Fruit fly (Drosophila melanogaster): ENCODE data around the gene Acp29AB.

Acp29AB gene

dm6 chr2L:8376717-8377116 is 16.3 kb downstream of the Acp29AB start, which contains the start of the genes CG13390 and CG17294:
TSS of gene CG13390 (minus strand) at chr2L:8376797.
TSS of gene CG17294 (plus strand) at chr2L:8377035.
- peak; percentile 100 for TF ChIP-seq CG9948 (tag; optimal IDR thresholded peaks at IDR 0.05)
- TF ChIP-seq CG34367 (tag; optimal IDR thresholded peaks at IDR 0.05) = peak; percentile 99
- peak; percentile 98 for TF ChIP-seq CG13204 (GFP tag; optimal IDR thresholded peaks at IDR 0.05)
- peak; percentile 99 for TF ChIP-seq Pif1B (GFP tag; optimal IDR thresholded peaks at IDR 0.05)
- peak; percentile 99 for TF ChIP-seq rn (GFP tag; IDR thresholded peaks at IDR 0.05)
- TF ChIP-seq CG14655 (GFP tag; optimal IDR thresholded peaks at IDR 0.05) = peak; percentile 100
- peak; percentile 99 for TF ChIP-seq CG12605 (GFP tag; IDR thresholded peaks at IDR 0.05)
- TF ChIP-seq CG32121 (GFP tag; IDR thresholded peaks at IDR 0.05) = peak; percentile 100
- TF ChIP-seq CG4496 (GFP tag; IDR thresholded peaks at IDR 0.05) = peak; percentile 100
- peak; percentile 99 for TF ChIP-seq D1 (tag; optimal IDR thresholded peaks at IDR 0.05)
- TF ChIP-seq EcR (GFP tag; optimal IDR thresholded peaks at IDR 0.05) = peak; percentile 72
- TF ChIP-seq Ets98B (GFP tag; IDR thresholded peaks at IDR 0.05) = peak; percentile 100
- peak; percentile 100 for TF ChIP-seq Snoo (tag; optimal IDR thresholded peaks at IDR 0.05)
- TF ChIP-seq CG10348 (GFP tag; IDR thresholded peaks at IDR 0.05) = peak; percentile 97
- peak; percentile 99 for TF ChIP-seq CG8301 (tag; optimal IDR thresholded peaks at IDR 0.05)
- TF ChIP-seq CG17806 (tag; optimal IDR thresholded peaks at IDR 0.05) = peak; percentile 100
- TF ChIP-seq gl (tag; optimal IDR thresholded peaks at IDR 0.05) = peak; percentile 98
- TF ChIP-seq CG8159 (tag; optimal IDR thresholded peaks at IDR 0.05) = peak; percentile 100
- TF ChIP-seq fd96Ca (GFP tag; IDR thresholded peaks at IDR 0.05) = peak; percentile 96
- peak; percentile 99 for TF ChIP-seq Pif1A (GFP tag; optimal IDR thresholded peaks at IDR 0.05)
- peak; percentile 100 for TF ChIP-seq CG15710 (tag; optimal IDR thresholded peaks at IDR 0.05)

- TF ChIP-seq CG14655 (GFP tag; optimal IDR thresholded peaks at IDR 0.05) = no peak
- no peak for TF ChIP-seq Ets98B (GFP tag; IDR thresholded peaks at IDR 0.05)
- TF ChIP-seq CG17806 (tag; optimal IDR thresholded peaks at IDR 0.05) = no peak
Measured at dm6 chr2L:8374235-8374634, 18.8 kb downstream of the Acp29AB start, which contains the start of gene Wdr82. TSS of gene Wdr82 (plus strand) at chr2L:8374461.

DNA sequence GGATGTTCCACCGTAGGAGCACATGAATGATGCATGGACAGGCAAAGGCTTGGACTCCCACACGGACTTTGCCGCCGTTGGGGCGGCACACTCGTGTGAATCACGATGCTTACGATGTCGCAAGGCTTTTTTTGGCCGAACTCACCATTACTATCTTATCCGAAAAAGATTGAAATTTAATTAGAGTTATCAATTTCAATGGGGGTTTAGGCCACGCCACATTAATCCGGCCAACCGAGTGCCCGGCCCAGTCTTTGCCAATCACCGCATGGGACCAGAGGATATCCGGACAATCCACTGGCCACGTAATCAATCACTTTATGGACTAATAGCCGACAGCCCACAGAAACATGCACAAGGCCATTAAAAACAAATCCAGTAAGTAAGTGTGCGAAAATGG is 20.8 kb downstream of the Acp29AB start:
- TF ChIP-seq Pif1A (GFP tag; optimal IDR thresholded peaks at IDR 0.05) (no peak), rn (GFP tag; IDR thresholded peaks at IDR 0.05) (no peak), fd96Ca (GFP tag; IDR thresholded peaks at IDR 0.05) (no peak), CG8159 (tag; optimal IDR thresholded peaks at IDR 0.05) (no peak), CG34367 (tag; optimal IDR thresholded peaks at IDR 0.05) (no peak), CG10348 (GFP tag; IDR thresholded peaks at IDR 0.05) (no peak), CG8301 (tag; optimal IDR thresholded peaks at IDR 0.05) (no peak), CG9948 (tag; optimal IDR thresholded peaks at IDR 0.05) (no peak), Snoo (tag; optimal IDR thresholded peaks at IDR 0.05) (no peak), CG12605 (GFP tag; IDR thresholded peaks at IDR 0.05) (no peak), CG15710 (tag; optimal IDR thresholded peaks at IDR 0.05) (no peak), CG13204 (GFP tag; optimal IDR thresholded peaks at IDR 0.05) (no peak), CG17806 (tag; optimal IDR thresholded peaks at IDR 0.05) (no peak), Pif1B (GFP tag; optimal IDR thresholded peaks at IDR 0.05) (no peak), EcR (GFP tag; optimal IDR thresholded peaks at IDR 0.05) (no peak), D1 (tag; optimal IDR thresholded peaks at IDR 0.05) (no peak)

- TF ChIP-seq CG32121 (GFP tag; IDR thresholded peaks at IDR 0.05) (peak; percentile 13; the same call in 1 of the 2 replicates), CG9948 (tag; optimal IDR thresholded peaks at IDR 0.05) (peak; percentile 4), CG10348 (GFP tag; IDR thresholded peaks at IDR 0.05) (no peak)
Measured at dm6 chr2L:8371354-8371937, 21.6 kb downstream of the Acp29AB start.

- TF ChIP-seq CG8159 (tag; optimal IDR thresholded peaks at IDR 0.05) (no peak), CG12605 (GFP tag; IDR thresholded peaks at IDR 0.05) (peak; percentile 44; the same call in 1 of the 2 replicates), CG4496 (GFP tag; IDR thresholded peaks at IDR 0.05) (peak; percentile 50; the same call in 1 of the 3 replicates), Snoo (tag; optimal IDR thresholded peaks at IDR 0.05) (no peak), CG10348 (GFP tag; IDR thresholded peaks at IDR 0.05) (0 out of 2 replicates have a peak, but pooled peaks have one; percentile 6), Pif1B (GFP tag; optimal IDR thresholded peaks at IDR 0.05) (no peak), D1 (tag; optimal IDR thresholded peaks at IDR 0.05) (no peak), CG9948 (tag; optimal IDR thresholded peaks at IDR 0.05) (no peak), gl (tag; optimal IDR thresholded peaks at IDR 0.05) (no peak), CG14655 (GFP tag; optimal IDR thresholded peaks at IDR 0.05) (no peak), CG15710 (tag; optimal IDR thresholded peaks at IDR 0.05) (peak; percentile 16), EcR (GFP tag; optimal IDR thresholded peaks at IDR 0.05) (peak; percentile 44), CG17806 (tag; optimal IDR thresholded peaks at IDR 0.05) (no peak), rn (GFP tag; IDR thresholded peaks at IDR 0.05) (no peak), Ets98B (GFP tag; IDR thresholded peaks at IDR 0.05) (peak; percentile 74; the same call in 1 of the 2 replicates), CG32121 (GFP tag; IDR thresholded peaks at IDR 0.05) (peak; percentile 46; the same call in 1 of the 2 replicates), CG34367 (tag; optimal IDR thresholded peaks at IDR 0.05) (no peak), Pif1A (GFP tag; optimal IDR thresholded peaks at IDR 0.05) (no peak), fd96Ca (GFP tag; IDR thresholded peaks at IDR 0.05) (peak; percentile 67; the same call in 2 of the 3 replicates), CG8301 (tag; optimal IDR thresholded peaks at IDR 0.05) (no peak), CG13204 (GFP tag; optimal IDR thresholded peaks at IDR 0.05) (no peak)
Measured at dm6 chr2L:8370364-8371326, 22.4 kb downstream of the Acp29AB start, which contains the start of gene CG17292. TSS of gene CG17292 (plus strand) at chr2L:8370454.

Data from whole organism, pupa.